Worm (Caenorhabditis elegans) whole organism, L3 larva: ENCODE measurements around the gene T06E4.21.

Source experiments
- ceh-16 ChIP-seq: sonication (generic microtip); optimal IDR thresholded peaks from 2 replicates; lab custom pipeline; 2017; ENCODE audit warnings: missing biosample characterization, missing genetic modification characterization
- ceh-28 ChIP-seq: fragments of 150-350 bp; optimal IDR thresholded peaks from 2 replicates; lab custom pipeline; 2014; ENCODE audit warnings: missing biosample characterization, missing genetic modification reagents, missing genetic modification characterization
- elt-1 ChIP-seq: fragments of 150-350 bp; optimal IDR thresholded peaks from 2 replicates; lab custom pipeline; 2014; ENCODE audit warnings: missing biosample characterization, missing genetic modification characterization
- nhr-237 ChIP-seq: fragments of 150-350 bp; optimal IDR thresholded peaks from 2 replicates; lab custom pipeline; 2014; ENCODE audit warnings: missing biosample characterization, missing genetic modification characterization
- pha-4 ChIP-seq: fragments of 150-350 bp; optimal IDR thresholded peaks from 2 replicates; lab custom pipeline; 2014; ENCODE audit warnings: missing biosample characterization, missing genetic modification reagents, missing genetic modification characterization
- tbx-2 ChIP-seq: sonication (generic microtip); optimal IDR thresholded peaks from 2 replicates; lab custom pipeline; 2016; ENCODE audit warnings: mild to moderate bottlenecking, missing genetic modification characterization, missing compliant biosample characterization
- ztf-11 ChIP-seq: fragments of 150-350 bp; optimal IDR thresholded peaks from 2 replicates; lab custom pipeline; 2014; ENCODE audit warnings: missing biosample characterization, missing genetic modification characterization

- TF ChIP-seq ztf-11 (tag; lab: Kevin White, UChicago) (no peak), pha-4 (tag; lab: Kevin White, UChicago) (no peak), ceh-16 (tag; lab: Kevin White, UChicago) (no peak), tbx-2 (tag; lab: Kevin White, UChicago) (no peak), nhr-237 (tag; lab: Kevin White, UChicago) (no peak), ceh-28 (tag; lab: Kevin White, UChicago) (no peak), elt-1 (tag; lab: Kevin White, UChicago) (no peak)
Observed at ce11 chrV:9692649-9693112, 41.3 kb downstream of the T06E4.21 start, which contains the start of gene ZK287.7.
